Fruit fly (Drosophila melanogaster) whole organism, pupa: ENCODE data around the gene CG15446.
A peak's percentile ranks its signal among the peaks of the same experiment; 100 is the strongest.

ENCODE experiments used
- CG10348 ChIP-seq: fragments of 200-800 bp; sonication (Bioruptor generic); IDR thresholded peaks from 2 replicates; pipeline ENCODE4 v1.3.6; 2022; ENCODE audit warnings: missing biosample characterization, missing genetic modification characterization
- CG12605 ChIP-seq: fragments of 200-800 bp; sonication (Bioruptor generic); IDR thresholded peaks from 2 replicates; pipeline ENCODE4 v1.3.6; 2022; ENCODE audit warnings: missing biosample characterization, missing genetic modification characterization
- CG13204 ChIP-seq: fragments of 200-800 bp; sonication (Bioruptor generic); optimal IDR thresholded peaks from 2 replicates; lab custom pipeline; 2018; ENCODE audit warnings: missing biosample characterization, mild to moderate bottlenecking, missing genetic modification characterization, moderate library complexity
- CG14655 ChIP-seq: fragments of 200-800 bp; sonication (Bioruptor generic); optimal IDR thresholded peaks from 3 replicates; lab custom pipeline; 2017; ENCODE audit warnings: mild to moderate bottlenecking, missing biosample characterization, missing genetic modification reagents, missing genetic modification characterization
- CG15710 ChIP-seq: fragments of 200-800 bp; sonication (Bioruptor generic); optimal IDR thresholded peaks from 2 replicates; lab custom pipeline; 2018; ENCODE audit warnings: missing biosample characterization, mild to moderate bottlenecking, missing genetic modification characterization, moderate library complexity
- CG17806 ChIP-seq: fragments of 200-800 bp; sonication (Bioruptor generic); optimal IDR thresholded peaks from 2 replicates; lab custom pipeline; 2018; ENCODE audit warnings: missing biosample characterization, mild to moderate bottlenecking, missing genetic modification characterization, moderate library complexity
- CG32121 ChIP-seq: fragments of 200-800 bp; sonication (Bioruptor generic); IDR thresholded peaks from 2 replicates; pipeline ENCODE4 v1.3.6; 2022; ENCODE audit warnings: missing biosample characterization, missing genetic modification characterization
- CG34367 ChIP-seq: fragments of 200-800 bp; sonication (Bioruptor generic); optimal IDR thresholded peaks from 2 replicates; lab custom pipeline; 2018; ENCODE audit warnings: missing biosample characterization, mild to moderate bottlenecking, missing genetic modification characterization
- CG4496 ChIP-seq: fragments of 200-800 bp; sonication (Bioruptor generic); IDR thresholded peaks from 3 replicates; pipeline ENCODE4 v1.3.6; 2022; ENCODE audit warnings: missing biosample characterization, missing genetic modification characterization
- CG8159 ChIP-seq: fragments of 200-800 bp; sonication (Bioruptor generic); optimal IDR thresholded peaks from 3 replicates; lab custom pipeline; 2018; ENCODE audit warnings: missing biosample characterization, mild to moderate bottlenecking, missing genetic modification characterization, moderate library complexity
- CG8301 ChIP-seq: fragments of 200-800 bp; sonication (Bioruptor generic); optimal IDR thresholded peaks from 2 replicates; lab custom pipeline; 2018; ENCODE audit warnings: missing biosample characterization, mild to moderate bottlenecking, missing genetic modification characterization
- CG9948 ChIP-seq: fragments of 200-800 bp; sonication (Bioruptor generic); optimal IDR thresholded peaks from 2 replicates; lab custom pipeline; 2018; ENCODE audit warnings: missing biosample characterization, mild to moderate bottlenecking, missing genetic modification characterization, moderate library complexity
- D1 ChIP-seq: fragments of 200-800 bp; sonication (Bioruptor generic); optimal IDR thresholded peaks from 2 replicates; lab custom pipeline; 2018; ENCODE audit warnings: missing biosample characterization, mild to moderate bottlenecking, missing genetic modification characterization, moderate library complexity
- EcR ChIP-seq: fragments of 200-800 bp; sonication (Bioruptor generic); optimal IDR thresholded peaks from 3 replicates; lab custom pipeline; 2019; ENCODE audit warnings: missing biosample characterization, missing genetic modification characterization, mild to moderate bottlenecking, moderate library complexity, missing genetic modification reagents
- Ets98B ChIP-seq: fragments of 200-800 bp; sonication (Bioruptor generic); IDR thresholded peaks from 2 replicates; pipeline ENCODE4 v1.3.6; 2022; ENCODE audit warnings: missing biosample characterization, missing genetic modification characterization
- Pif1A ChIP-seq: fragments of 200-800 bp; sonication (Bioruptor generic); optimal IDR thresholded peaks from 3 replicates; lab custom pipeline; 2016; ENCODE audit warnings: missing biosample characterization, missing genetic modification characterization
- Pif1B ChIP-seq: fragments of 200-800 bp; sonication (Bioruptor generic); optimal IDR thresholded peaks from 3 replicates; lab custom pipeline; 2016; ENCODE audit warnings: missing biosample characterization, missing genetic modification characterization
- Snoo ChIP-seq: fragments of 200-800 bp; sonication (Bioruptor generic); optimal IDR thresholded peaks from 3 replicates; lab custom pipeline; 2017; ENCODE audit warnings: missing biosample characterization, mild to moderate bottlenecking, missing genetic modification characterization, inconsistent platforms
- fd96Ca ChIP-seq: fragments of 200-800 bp; sonication (Bioruptor generic); IDR thresholded peaks from 3 replicates; pipeline ENCODE4 v1.3.6; 2022; ENCODE audit warnings: missing biosample characterization, missing genetic modification characterization
- gl ChIP-seq: fragments of 200-800 bp; sonication (Bioruptor generic); optimal IDR thresholded peaks from 2 replicates; lab custom pipeline; 2018; ENCODE audit warnings: missing biosample characterization, mild to moderate bottlenecking, missing genetic modification characterization
- rn ChIP-seq: fragments of 200-800 bp; sonication (Bioruptor generic); IDR thresholded peaks from 2 replicates; pipeline ENCODE4 v1.3.6; 2022; ENCODE audit warnings: missing biosample characterization, missing genetic modification characterization

Gene CG15446

DNA sequence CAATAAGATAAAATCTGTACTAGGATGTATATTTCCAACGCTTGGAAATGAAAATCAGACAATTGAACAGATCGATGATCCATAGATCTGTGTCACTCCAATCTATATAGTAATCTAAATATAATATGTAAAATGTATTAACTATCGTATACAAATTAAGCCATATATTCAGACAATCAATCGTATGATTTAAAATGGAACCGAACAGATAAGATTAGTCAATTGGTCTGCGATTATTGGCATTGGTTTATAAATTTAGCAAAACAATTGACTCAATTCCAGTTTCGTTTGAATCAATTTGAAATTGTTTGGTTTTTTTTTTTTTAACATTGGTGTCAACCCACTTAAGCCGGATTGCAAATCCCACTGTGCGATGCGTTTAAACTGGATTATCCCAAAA, 34.1 kb downstream of the CG15446 start:
- TF ChIP-seq Ets98B (GFP tag; lab: Robert Waterston, UW) (peak; percentile 23; the same call in 1 of the 2 replicates), CG14655 (GFP tag; lab: Kevin White, UChicago) (peak; percentile 59), fd96Ca (GFP tag; lab: Robert Waterston, UW) (0 out of 3 replicates have a peak, but pooled peaks have one; percentile 24), Pif1B (peak; percentile 15), D1 (no peak), CG9948 (tag; lab: Kevin White, UChicago) (peak; percentile 41), CG15710 (tag; lab: Kevin White, UChicago) (peak; percentile 20), CG34367 (tag; lab: Kevin White, UChicago) (peak; percentile 14), CG12605 (GFP tag; lab: Robert Waterston, UW) (no peak), CG8159 (tag; lab: Kevin White, UChicago) (peak; percentile 58), Pif1A (no peak), gl (tag; lab: Kevin White, UChicago) (no peak), rn (GFP tag; lab: Robert Waterston, UW) (no peak), CG4496 (GFP tag; lab: Robert Waterston, UW) (peak; percentile 67), CG17806 (tag; lab: Kevin White, UChicago) (peak; percentile 22), Snoo (tag; lab: Kevin White, UChicago) (peak; percentile 43), CG32121 (GFP tag; lab: Robert Waterston, UW) (peak; percentile 28; the same call in 1 of the 2 replicates), CG13204 (GFP tag; lab: Kevin White, UChicago) (no peak), CG8301 (tag; lab: Kevin White, UChicago) (peak; percentile 18), EcR (GFP tag; lab: Kevin White, UChicago) (no peak), CG10348 (no peak)

DNA sequence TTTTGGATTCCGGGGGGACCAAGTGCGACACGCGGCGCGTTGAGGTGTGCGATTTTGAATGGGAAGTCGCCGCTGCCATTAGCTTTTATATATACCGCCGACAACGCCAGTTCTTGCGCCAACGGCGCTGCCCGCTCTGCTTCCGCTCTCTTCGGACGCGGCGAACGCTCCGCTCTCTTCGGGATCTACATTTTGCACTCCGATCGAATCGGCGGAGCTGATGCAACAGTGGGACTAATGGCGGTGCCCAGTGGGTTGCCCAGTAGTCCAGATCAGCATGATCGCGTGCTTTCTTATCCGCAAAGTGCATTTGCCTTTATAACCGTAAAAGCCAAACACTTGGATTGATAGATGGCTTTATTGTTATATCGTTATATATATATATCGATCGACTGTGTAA, 34.5 kb downstream of the CG15446 start, which contains the start of gene CG32512:
TSS of gene CG32512 (minus strand) at position 67 of the 400 bp plus-strand sequence.
- no peak for TF ChIP-seq CG9948 (tag; lab: Kevin White, UChicago)
- TF ChIP-seq fd96Ca (GFP tag; lab: Robert Waterston, UW): peak; percentile 34; the same call in 1 of the 3 replicates
- no peak for TF ChIP-seq Pif1A
- TF ChIP-seq EcR (GFP tag; lab: Kevin White, UChicago): peak; percentile 15
- no peak for TF ChIP-seq CG8301 (tag; lab: Kevin White, UChicago)
- peak; percentile 43 for TF ChIP-seq CG13204 (GFP tag; lab: Kevin White, UChicago)
- peak; percentile 37; the same call in 2 of the 3 replicates for TF ChIP-seq CG4496 (GFP tag; lab: Robert Waterston, UW)
- TF ChIP-seq CG14655 (GFP tag; lab: Kevin White, UChicago): no peak
- TF ChIP-seq CG8159 (tag; lab: Kevin White, UChicago): no peak
- TF ChIP-seq CG17806 (tag; lab: Kevin White, UChicago): no peak
- no peak for TF ChIP-seq CG34367 (tag; lab: Kevin White, UChicago)
- no peak for TF ChIP-seq CG15710 (tag; lab: Kevin White, UChicago)
- peak; percentile 49 for TF ChIP-seq Ets98B (GFP tag; lab: Robert Waterston, UW)
- TF ChIP-seq Snoo (tag; lab: Kevin White, UChicago): no peak
- TF ChIP-seq gl (tag; lab: Kevin White, UChicago): no peak
- TF ChIP-seq D1: no peak
- no peak for TF ChIP-seq CG32121 (GFP tag; lab: Robert Waterston, UW)
- TF ChIP-seq rn (GFP tag; lab: Robert Waterston, UW): no peak
- TF ChIP-seq CG10348: no peak
- TF ChIP-seq Pif1B: no peak
- TF ChIP-seq CG12605 (GFP tag; lab: Robert Waterston, UW): no peak

DNA sequence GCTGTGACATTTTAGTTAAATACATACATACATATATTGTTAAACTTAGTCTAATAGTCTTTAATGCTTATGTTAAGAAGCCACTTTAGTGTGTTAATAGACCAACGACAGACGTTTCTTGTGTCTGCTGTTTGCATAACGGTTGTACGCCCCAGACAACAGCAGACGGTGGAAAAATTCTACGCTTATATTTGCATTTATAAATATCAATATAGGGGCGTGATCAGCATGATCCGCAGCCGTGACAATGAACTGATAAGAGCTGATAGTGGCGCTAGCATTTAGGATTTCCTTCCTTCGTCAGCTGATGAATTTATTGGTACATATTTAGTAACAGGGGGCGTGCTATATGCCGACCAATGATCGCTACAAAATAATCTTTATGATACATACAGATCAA, 36.2 kb downstream of the CG15446 start:
- peak; percentile 16 for TF ChIP-seq EcR (GFP tag; lab: Kevin White, UChicago)
- no peak for TF ChIP-seq Pif1B

DNA sequence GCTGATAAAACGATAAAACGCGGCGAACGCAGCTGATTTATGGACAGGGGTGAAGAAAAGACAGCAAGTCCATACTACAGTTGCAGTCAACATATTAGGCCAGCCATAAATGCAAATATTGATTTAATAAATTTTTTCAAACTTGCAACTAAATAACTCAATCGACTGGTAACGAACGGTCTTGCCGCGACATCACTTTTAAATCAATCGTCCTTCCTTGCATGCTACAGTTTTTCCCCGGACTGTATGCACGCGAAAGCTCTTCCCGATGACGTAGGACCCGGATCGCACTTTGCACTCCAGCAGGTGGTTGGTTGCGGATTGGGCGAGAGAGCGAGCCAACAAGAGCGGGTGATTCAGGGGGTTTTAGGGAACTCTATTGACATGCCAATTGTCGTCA, 37.1 kb downstream of the CG15446 start:
- TF ChIP-seq EcR (GFP tag; lab: Kevin White, UChicago) (no peak), CG10348 (0 out of 2 replicates have a peak, but pooled peaks have one; percentile 41), CG15710 (tag; lab: Kevin White, UChicago) (peak; percentile 84), CG4496 (GFP tag; lab: Robert Waterston, UW) (peak; percentile 95), Pif1B (peak; percentile 92), Pif1A (peak; percentile 89), CG17806 (tag; lab: Kevin White, UChicago) (peak; percentile 78), CG34367 (tag; lab: Kevin White, UChicago) (peak; percentile 76), CG9948 (tag; lab: Kevin White, UChicago) (peak; percentile 72), CG8159 (tag; lab: Kevin White, UChicago) (peak; percentile 77), D1 (no peak), CG13204 (GFP tag; lab: Kevin White, UChicago) (peak; percentile 49), gl (tag; lab: Kevin White, UChicago) (peak; percentile 70), CG32121 (GFP tag; lab: Robert Waterston, UW) (peak; percentile 88), CG12605 (GFP tag; lab: Robert Waterston, UW) (peak; percentile 82), CG8301 (tag; lab: Kevin White, UChicago) (peak; percentile 68), fd96Ca (GFP tag; lab: Robert Waterston, UW) (peak; percentile 93), CG14655 (GFP tag; lab: Kevin White, UChicago) (peak; percentile 77), rn (GFP tag; lab: Robert Waterston, UW) (peak; percentile 70), Snoo (tag; lab: Kevin White, UChicago) (peak; percentile 95), Ets98B (GFP tag; lab: Robert Waterston, UW) (peak; percentile 93)

- no peak for TF ChIP-seq D1
- TF ChIP-seq Pif1A: no peak
- TF ChIP-seq CG9948 (tag; lab: Kevin White, UChicago): no peak
- no peak for TF ChIP-seq CG32121 (GFP tag; lab: Robert Waterston, UW)
- no peak for TF ChIP-seq Snoo (tag; lab: Kevin White, UChicago)
- no peak for TF ChIP-seq CG34367 (tag; lab: Kevin White, UChicago)
- TF ChIP-seq CG10348: no peak
- TF ChIP-seq Pif1B: no peak
- TF ChIP-seq CG17806 (tag; lab: Kevin White, UChicago): no peak
- no peak for TF ChIP-seq CG14655 (GFP tag; lab: Kevin White, UChicago)
- TF ChIP-seq Ets98B (GFP tag; lab: Robert Waterston, UW): no peak
- no peak for TF ChIP-seq CG8301 (tag; lab: Kevin White, UChicago)
- TF ChIP-seq, all 21 proteins: peak for 0
Observed at dm6 chrX:21060579-21060978, 41.4 kb downstream of the CG15446 start.
